Fruit fly (Drosophila melanogaster): Measurements from ENCODE around the gene CG8891.

- no peak for TF ChIP-seq dac (GFP tag; optimal IDR thresholded peaks at IDR 0.05)
- no peak for TF ChIP-seq CG7368 (GFP tag; optimal IDR thresholded peaks at IDR 0.05)
- no peak for TF ChIP-seq CG8119 (GFP tag; IDR thresholded peaks at IDR 0.05)
- no peak for TF ChIP-seq Sox15 (GFP tag; optimal IDR thresholded peaks at IDR 0.05)
- TF ChIP-seq CG8632 (GFP tag; optimal IDR thresholded peaks at IDR 0.05), result no peak
- no peak for TF ChIP-seq Hr38 (GFP tag; optimal IDR thresholded peaks at IDR 0.05)
- TF ChIP-seq Gug (GFP tag; IDR thresholded peaks at IDR 0.05), result no peak
- no peak for TF ChIP-seq lz (GFP tag; optimal IDR thresholded peaks at IDR 0.05)
- TF ChIP-seq Lpt (GFP tag; optimal IDR thresholded peaks at IDR 0.05), result no peak
- TF ChIP-seq Hr39 (GFP tag; optimal IDR thresholded peaks at IDR 0.05), result no peak
Observed at dm6 chr2L:4979138-4979537, at the start of gene CG8891.
